Worm (Caenorhabditis elegans) whole organism, late embryonic: Measurements from ENCODE around the gene H05C05.2.

Source experiments
- ama-1 ChIP-seq: fragments of 150-350 bp; optimal IDR thresholded peaks from 2 replicates; lab custom pipeline; 2014
- ceh-18 ChIP-seq: sonication (generic microtip); optimal IDR thresholded peaks from 2 replicates; lab custom pipeline; 2016; ENCODE audit warnings: missing genetic modification characterization, missing compliant biosample characterization
- ceh-30 ChIP-seq: fragments of 150-350 bp; optimal IDR thresholded peaks from 2 replicates; lab custom pipeline; 2014; ENCODE audit warnings: missing biosample characterization, missing genetic modification characterization
- dmd-4 ChIP-seq: sonication (generic microtip); optimal IDR thresholded peaks from 2 replicates; lab custom pipeline; 2016; ENCODE audit warnings: borderline replicate concordance, missing genetic modification characterization, missing compliant biosample characterization
- fkh-10 ChIP-seq: fragments of 150-350 bp; optimal IDR thresholded peaks from 2 replicates; lab custom pipeline; 2014; ENCODE audit warnings: missing biosample characterization, missing genetic modification reagents, missing genetic modification characterization
- pag-3 ChIP-seq: sonication (generic microtip); optimal IDR thresholded peaks from 2 replicates; lab custom pipeline; 2016; ENCODE audit warnings: missing compliant biosample characterization, missing genetic modification characterization, borderline replicate concordance
- pha-4 ChIP-seq: fragments of 150-350 bp; optimal IDR thresholded peaks from 2 replicates; lab custom pipeline; 2018; ENCODE audit warnings: missing biosample characterization, missing genetic modification reagents, missing genetic modification characterization

- no peak for TF ChIP-seq fkh-10 (GFP tag; lab: Kevin White, UChicago)
- no peak for TF ChIP-seq ceh-30 (tag; lab: Kevin White, UChicago)
- TF ChIP-seq ceh-18 (tag; lab: Kevin White, UChicago) = no peak
- TF ChIP-seq pag-3 (tag; lab: Kevin White, UChicago) = no peak
- no peak for TF ChIP-seq dmd-4 (tag; lab: Kevin White, UChicago)
- TF ChIP-seq ama-1 (lab: Kevin White, UChicago) = no peak
- no peak for TF ChIP-seq pha-4 (tag; lab: Kevin White, UChicago)
Measured at ce11 chrIII:2989957-2990356, 24.5 kb upstream of the H05C05.2 start, which contains the start of gene Y55D5A.4.
